Fruit fly (Drosophila melanogaster): ENCODE results near the gene CG17746.

The CG17746 gene

DNA sequence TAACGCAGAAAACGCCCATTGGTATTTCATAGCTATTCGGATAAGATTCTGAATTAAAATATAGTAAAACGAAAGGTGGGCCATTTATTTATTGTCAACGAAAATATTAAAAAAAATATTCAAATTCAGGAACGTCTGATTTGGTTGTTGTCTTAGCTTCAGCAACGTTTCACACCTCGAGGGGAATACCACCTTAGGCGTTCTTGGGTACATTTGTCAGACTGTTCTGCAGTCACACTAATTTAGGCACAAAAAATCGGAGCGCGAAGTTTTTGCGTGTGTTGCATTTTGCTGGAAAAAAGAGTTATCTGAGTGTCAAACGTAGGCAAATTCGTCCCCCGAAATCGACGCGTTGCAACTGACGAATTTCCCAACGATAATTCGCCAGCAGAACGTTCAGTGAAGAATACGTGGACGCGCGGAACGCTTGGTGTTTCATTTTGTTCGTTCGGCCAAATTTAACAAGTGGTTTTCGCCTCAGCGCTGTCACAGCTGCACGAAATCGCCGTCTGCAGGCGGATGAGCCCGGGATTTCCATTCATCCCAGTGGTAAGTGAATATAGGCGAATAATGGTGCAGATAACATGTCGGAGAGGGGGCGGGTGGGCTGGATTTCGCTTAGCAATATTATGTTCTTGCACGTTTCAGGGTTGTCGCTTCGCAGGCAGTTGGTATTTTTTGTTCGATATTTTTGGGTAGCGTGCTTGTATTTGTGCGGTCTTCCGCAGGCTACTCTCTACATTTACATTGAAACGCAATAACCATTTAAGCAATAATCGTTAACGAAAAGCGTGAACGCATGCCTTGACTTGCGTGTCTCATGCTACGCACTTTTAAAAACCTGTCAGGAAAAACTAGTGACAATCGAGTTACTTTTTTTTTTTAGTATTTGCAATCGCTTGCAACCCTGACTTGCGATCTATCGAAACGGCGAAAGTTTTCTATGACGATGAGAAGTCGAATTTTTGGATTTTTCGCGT lies 14.3 kb downstream of the CG17746 start, which contains the start of gene Larp4B (continued):
- no peak for TF ChIP-seq CoRest (tag; optimal IDR thresholded peaks at IDR 0.05)
- peak; percentile 76 for TF ChIP-seq knrl (GFP tag; IDR thresholded peaks at IDR 0.05; ENCODE audit: partially characterized antibody)
- TF ChIP-seq pzg (GFP tag; optimal IDR thresholded peaks at IDR 0.05) = peak; percentile 89
- TF ChIP-seq bigmax (GFP tag; optimal IDR thresholded peaks at IDR 0.05) = peak; percentile 19
- no peak for TF ChIP-seq gce (GFP tag; IDR thresholded peaks at IDR 0.05)
- TF ChIP-seq Neu2 (GFP tag; optimal IDR thresholded peaks at IDR 0.05; ENCODE audit: borderline replicate concordance) = no peak
- TF ChIP-seq Dref (GFP tag; IDR thresholded peaks at IDR 0.05) = peak; percentile 59
- TF ChIP-seq tll (GFP tag; optimal IDR thresholded peaks at IDR 0.05) = no peak
- peak; percentile 25 for TF ChIP-seq NC2β (GFP tag; optimal IDR thresholded peaks at IDR 0.05)
- no peak for TF ChIP-seq CG15073 (GFP tag; optimal IDR thresholded peaks at IDR 0.05)
- no peak for TF ChIP-seq Sry-β (GFP tag; optimal IDR thresholded peaks at IDR 0.05)
- no peak for TF ChIP-seq jing (GFP tag; optimal IDR thresholded peaks at IDR 0.05)
- TF ChIP-seq fu2 (GFP tag; optimal IDR thresholded peaks at IDR 0.05) = peak; percentile 8
- TF ChIP-seq ci (GFP tag; IDR thresholded peaks at IDR 0.05) = 0 out of 3 replicates have a peak, but pooled peaks have one; percentile 6
- no peak for TF ChIP-seq Nf-YB (GFP tag; optimal IDR thresholded peaks at IDR 0.05)
- TF ChIP-seq hbn (GFP tag; IDR thresholded peaks at IDR 0.05; ENCODE audit: partially characterized antibody) = peak; percentile 64
- no peak for TF ChIP-seq CG13296 (GFP tag; optimal IDR thresholded peaks at IDR 0.05)
- TF ChIP-seq bsh (GFP tag; optimal IDR thresholded peaks at IDR 0.05) = no peak
- TF ChIP-seq cad (GFP tag; optimal IDR thresholded peaks at IDR 0.05) = no peak
- no peak for TF ChIP-seq CG17328 (GFP tag; IDR thresholded peaks at IDR 0.05)
- TF ChIP-seq Trl (optimal IDR thresholded peaks at IDR 0.05) = no peak
- no peak for TF ChIP-seq Trl (GFP tag; optimal IDR thresholded peaks at IDR 0.05)
- TF ChIP-seq sens (GFP tag) = peak; percentile 80
- TF ChIP-seq pros (GFP tag; optimal IDR thresholded peaks at IDR 0.05) = no peak
- TF ChIP-seq az2 (GFP tag; optimal IDR thresholded peaks at IDR 0.05) = no peak
- no peak for TF ChIP-seq CG14050 (GFP tag; IDR thresholded peaks at IDR 0.05)
- TF ChIP-seq CG7357 (GFP tag; IDR thresholded peaks at IDR 0.05) = 0 out of 3 replicates have a peak, but pooled peaks have one; percentile 21
- no peak for TF ChIP-seq oc (tag; optimal IDR thresholded peaks at IDR 0.05)
- TF ChIP-seq salm (tag; optimal IDR thresholded peaks at IDR 0.05) = peak; percentile 8
- no peak for TF ChIP-seq Poxn (GFP tag; IDR thresholded peaks at IDR 0.05)
- TF ChIP-seq CG16813 (GFP tag; IDR thresholded peaks at IDR 0.05; ENCODE audit: partially characterized antibody) = peak; percentile 72
- TF ChIP-seq nmo (GFP tag; optimal IDR thresholded peaks at IDR 0.05) = peak; percentile 25
- peak; percentile 86 for TF ChIP-seq crol (GFP tag; IDR thresholded peaks at IDR 0.05)
- peak; percentile 37 for TF ChIP-seq CG13775 (GFP tag; optimal IDR thresholded peaks at IDR 0.05)
- TF ChIP-seq vnd (GFP tag; IDR thresholded peaks at IDR 0.05; ENCODE audit: partially characterized antibody) = peak; percentile 71
- TF ChIP-seq CG3995 (GFP tag; optimal IDR thresholded peaks at IDR 0.05) = peak; percentile 73
- peak; percentile 28 for TF ChIP-seq mam (GFP tag; optimal IDR thresholded peaks at IDR 0.05)
- TF ChIP-seq ro (GFP tag; IDR thresholded peaks at IDR 0.05) = no peak
- peak; percentile 62 for TF ChIP-seq row (GFP tag; IDR thresholded peaks at IDR 0.05)
- TF ChIP-seq CG8290 (GFP tag; optimal IDR thresholded peaks at IDR 0.05) = peak; percentile 4
- no peak for TF ChIP-seq CG8290 (tag; optimal IDR thresholded peaks at IDR 0.05)
- TF ChIP-seq Nf-YC (tag; optimal IDR thresholded peaks at IDR 0.05) = no peak
- no peak for TF ChIP-seq odd (GFP tag; optimal IDR thresholded peaks at IDR 0.05)
- peak; percentile 42 for TF ChIP-seq CG17186 (GFP tag; optimal IDR thresholded peaks at IDR 0.05)
- TF ChIP-seq CG3726 (GFP tag; IDR thresholded peaks at IDR 0.05) = no peak
- no peak for TF ChIP-seq Hey (tag; optimal IDR thresholded peaks at IDR 0.05)
- TF ChIP-seq CG15514 (GFP tag; optimal IDR thresholded peaks at IDR 0.05) = peak; percentile 71
- 0 out of 3 replicates have a peak, but pooled peaks have one; percentile 39 for TF ChIP-seq zen2 (GFP tag; IDR thresholded peaks at IDR 0.05; ENCODE audit: partially characterized antibody)
- no peak for TF ChIP-seq otp (GFP tag; IDR thresholded peaks at IDR 0.05)

All from whole organism, embryonic.